Worm (Caenorhabditis elegans) whole organism, L4/young adult: Measurements from ENCODE around the gene ags-3.

Experiments used
- W03F9.2 ChIP-seq: fragments of 150-350 bp; optimal IDR thresholded peaks from 2 replicates; lab custom pipeline; 2014; ENCODE audit warnings: missing biosample characterization, missing genetic modification characterization
- dao-5 ChIP-seq: sonication (generic microtip); optimal IDR thresholded peaks from 2 replicates; lab custom pipeline; 2016; ENCODE audit warnings: missing genotype, missing genetic modification characterization, moderate library complexity, missing compliant biosample characterization
- him-1 ChIP-seq: sonication (generic microtip); optimal IDR thresholded peaks from 2 replicates; lab custom pipeline; 2016; ENCODE audit warnings: missing genotype, missing genetic modification reagents, missing genetic modification characterization, missing compliant biosample characterization

DNA sequence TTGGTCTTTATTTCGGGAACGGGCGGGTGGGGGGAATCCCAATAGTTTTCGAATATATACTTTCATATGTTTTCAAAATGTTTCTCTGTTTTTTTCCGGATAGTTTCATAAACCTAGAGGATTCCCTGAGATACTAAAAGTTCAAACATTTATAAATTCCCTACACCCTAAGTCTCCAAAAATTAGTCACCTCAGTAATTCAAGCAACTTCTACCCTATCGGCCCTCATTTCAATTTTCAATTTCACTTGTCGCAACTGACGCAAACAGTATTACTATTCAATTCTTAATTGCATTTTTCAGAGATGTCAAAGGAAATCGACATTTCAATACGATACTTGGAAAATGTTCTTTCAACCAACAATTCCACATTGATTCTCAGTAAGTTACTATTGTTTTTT is 39.4 kb downstream of the ags-3 start, which contains the start of gene Y34B4A.4:
- TF ChIP-seq him-1 (tag; lab: Kevin White, UChicago), result no peak
- TF ChIP-seq dao-5 (tag; lab: Kevin White, UChicago), result no peak
- no peak for TF ChIP-seq W03F9.2 (tag; lab: Kevin White, UChicago)
